Worm (Caenorhabditis elegans) whole organism, L1 larva: Measurements from ENCODE around the gene mtpn-1.

Experiments used
- C04F5.9 ChIP-seq: sonication (generic microtip); optimal IDR thresholded peaks from 2 replicates; lab custom pipeline; 2016; ENCODE audit warnings: missing genetic modification characterization, missing compliant biosample characterization
- Y116A8C.19 ChIP-seq: sonication (generic microtip); optimal IDR thresholded peaks from 2 replicates; lab custom pipeline; 2016; ENCODE audit warnings: missing compliant biosample characterization, missing genetic modification characterization, borderline replicate concordance
- aha-1 ChIP-seq: fragments of 150-350 bp; optimal IDR thresholded peaks from 2 replicates; lab custom pipeline; 2014; ENCODE audit warnings: missing biosample characterization, missing genetic modification characterization
- alr-1 ChIP-seq: fragments of 200-800 bp; sonication (Bioruptor generic); optimal IDR thresholded peaks from 2 replicates; lab custom pipeline; 2018; ENCODE audit warnings: borderline replicate concordance, mild to moderate bottlenecking, missing genetic modification characterization, missing compliant biosample characterization
- ama-1 ChIP-seq: fragments of 150-350 bp; optimal IDR thresholded peaks from 2 replicates; lab custom pipeline; 2014
- blmp-1 ChIP-seq: fragments of 150-350 bp; optimal IDR thresholded peaks from 2 replicates; lab custom pipeline; 2014; ENCODE audit warnings: missing biosample characterization, missing genetic modification characterization
- ceh-63 ChIP-seq: fragments of 200-800 bp; sonication (Bioruptor generic); optimal IDR thresholded peaks from 2 replicates; lab custom pipeline; 2018; ENCODE audit warnings: mild to moderate bottlenecking, missing genetic modification characterization, missing compliant biosample characterization
- ceh-8 ChIP-seq: fragments of 200-800 bp; sonication (Bioruptor generic); optimal IDR thresholded peaks from 2 replicates; lab custom pipeline; 2018; ENCODE audit warnings: mild to moderate bottlenecking, missing genetic modification characterization, moderate library complexity, missing compliant biosample characterization
- ceh-82 ChIP-seq, 3 experiments: fragments of 150-350 bp in 1 of 3; sonication (generic microtip) in 2 of 3; optimal IDR thresholded peaks; 2 replicates each; lab custom pipeline; 2014 to 2017; ENCODE audit warnings: missing biosample characterization in 3 of 3, missing genetic modification characterization in 3 of 3
- ceh-90 ChIP-seq: sonication (generic microtip); optimal IDR thresholded peaks from 2 replicates; lab custom pipeline; 2016; ENCODE audit warnings: missing genetic modification characterization, missing compliant biosample characterization
- dsc-1 ChIP-seq: sonication (generic microtip); optimal IDR thresholded peaks from 2 replicates; lab custom pipeline; 2016; ENCODE audit warnings: mild to moderate bottlenecking, missing genetic modification characterization, missing compliant biosample characterization
- efl-3 ChIP-seq: fragments of 200-800 bp; sonication (Bioruptor generic); optimal IDR thresholded peaks from 2 replicates; lab custom pipeline; 2018; ENCODE audit warnings: mild to moderate bottlenecking, missing genetic modification characterization, missing compliant biosample characterization
- egl-13 ChIP-seq: sonication (generic microtip); optimal IDR thresholded peaks from 2 replicates; lab custom pipeline; 2016; ENCODE audit warnings: missing genotype, missing genetic modification reagents, missing genetic modification characterization, missing compliant biosample characterization
- egl-27 ChIP-seq, 2 experiments: fragments of 150-350 bp in 1 of 2; sonication (generic microtip); optimal IDR thresholded peaks; 3 replicates each; lab custom pipeline; 2017 to 2018; ENCODE audit warnings: missing biosample characterization in 2 of 2, missing genetic modification characterization in 2 of 2, missing genetic modification reagents in 2 of 2
- elt-2 ChIP-seq: sonication (generic microtip); optimal IDR thresholded peaks from 2 replicates; lab custom pipeline; 2016; ENCODE audit warnings: missing genetic modification characterization, mild to moderate bottlenecking, inconsistent platforms, missing compliant biosample characterization, missing genetic modification reagents
- fkh-4 ChIP-seq: sonication (generic microtip); optimal IDR thresholded peaks from 2 replicates; lab custom pipeline; 2016; ENCODE audit warnings: missing compliant biosample characterization, missing genetic modification characterization, borderline replicate concordance
- fkh-8 ChIP-seq: sonication (generic microtip); optimal IDR thresholded peaks from 2 replicates; lab custom pipeline; 2016; ENCODE audit warnings: mild to moderate bottlenecking, missing genetic modification characterization, missing compliant biosample characterization
- fos-1 ChIP-seq: fragments of 150-350 bp; optimal IDR thresholded peaks from 2 replicates; lab custom pipeline; 2014; ENCODE audit warnings: missing biosample characterization, missing genetic modification characterization
- hlh-17 ChIP-seq: fragments of 200-800 bp; sonication (Bioruptor generic); optimal IDR thresholded peaks from 2 replicates; lab custom pipeline; 2018; ENCODE audit warnings: missing genetic modification characterization, mild to moderate bottlenecking, missing compliant biosample characterization, moderate library complexity, borderline replicate concordance
- lin-13 ChIP-seq: fragments of 150-350 bp; optimal IDR thresholded peaks from 2 replicates; lab custom pipeline; 2014; ENCODE audit warnings: missing biosample characterization, missing genetic modification reagents, missing genetic modification characterization
- lin-14 ChIP-seq: fragments of 200-800 bp; sonication (Bioruptor generic); optimal IDR thresholded peaks from 2 replicates; lab custom pipeline; 2018; ENCODE audit warnings: mild to moderate bottlenecking, missing genetic modification characterization, moderate library complexity, missing compliant biosample characterization
- lin-15B ChIP-seq: fragments of 150-350 bp; sonication (generic microtip); optimal IDR thresholded peaks from 3 replicates; lab custom pipeline; 2014; ENCODE audit warnings: missing biosample characterization, missing genetic modification characterization
- lin-39 ChIP-seq: fragments of 150-350 bp; optimal IDR thresholded peaks from 2 replicates; lab custom pipeline; 2014; ENCODE audit warnings: missing biosample characterization, missing genetic modification reagents, missing genetic modification characterization
- lsy-2 ChIP-seq, 2 experiments: fragments of 150-350 bp; optimal IDR thresholded peaks; 2 replicates each; lab custom pipeline; 2014; ENCODE audit warnings: missing biosample characterization in 2 of 2, missing genetic modification characterization in 2 of 2
- mab-9 ChIP-seq: fragments of 200-800 bp; sonication (Bioruptor generic); IDR thresholded peaks from 2 replicates; pipeline ENCODE4 v1.3.6; 2022; ENCODE audit warnings: missing genetic modification reagents, missing genetic modification characterization, missing compliant biosample characterization
- mep-1 ChIP-seq: fragments of 150-350 bp; optimal IDR thresholded peaks from 2 replicates; lab custom pipeline; 2014; ENCODE audit warnings: missing biosample characterization, missing genetic modification characterization
- nhr-11 ChIP-seq: fragments of 150-350 bp; optimal IDR thresholded peaks from 2 replicates; lab custom pipeline; 2014; ENCODE audit warnings: missing biosample characterization, missing genetic modification characterization
- nhr-12 ChIP-seq: sonication (generic microtip); optimal IDR thresholded peaks from 2 replicates; lab custom pipeline; 2017; ENCODE audit warnings: missing biosample characterization, missing genetic modification characterization
- nhr-20 ChIP-seq: sonication (generic microtip); optimal IDR thresholded peaks from 2 replicates; lab custom pipeline; 2016; ENCODE audit warnings: mild to moderate bottlenecking, missing genetic modification characterization, missing compliant biosample characterization
- nhr-237 ChIP-seq: fragments of 150-350 bp; optimal IDR thresholded peaks from 2 replicates; lab custom pipeline; 2014; ENCODE audit warnings: missing biosample characterization, missing genetic modification characterization
- nhr-71 ChIP-seq: sonication (generic microtip); optimal IDR thresholded peaks from 2 replicates; lab custom pipeline; 2016; ENCODE audit warnings: mild to moderate bottlenecking, missing genetic modification characterization, moderate library complexity, missing compliant biosample characterization
- nhr-76 ChIP-seq: sonication (generic microtip); optimal IDR thresholded peaks from 2 replicates; lab custom pipeline; 2017; ENCODE audit warnings: missing biosample characterization, missing genetic modification characterization
- nhr-77 ChIP-seq: fragments of 150-350 bp; optimal IDR thresholded peaks from 2 replicates; lab custom pipeline; 2014; ENCODE audit warnings: missing biosample characterization, missing genetic modification characterization
- nhr-84 ChIP-seq: sonication (generic microtip); optimal IDR thresholded peaks from 2 replicates; lab custom pipeline; 2017; ENCODE audit warnings: missing biosample characterization, missing genetic modification characterization
- nhr-90 ChIP-seq: sonication (generic microtip); optimal IDR thresholded peaks from 2 replicates; lab custom pipeline; 2016; ENCODE audit warnings: mild to moderate bottlenecking, missing genetic modification characterization, missing compliant biosample characterization; ENCODE audit not compliant: poor library complexity
- pax-3 ChIP-seq: fragments of 200-800 bp; sonication (Bioruptor generic); optimal IDR thresholded peaks from 2 replicates; lab custom pipeline; 2018; ENCODE audit warnings: mild to moderate bottlenecking, missing genetic modification characterization, moderate library complexity, missing compliant biosample characterization
- pqm-1 ChIP-seq: sonication (generic microtip); optimal IDR thresholded peaks from 3 replicates; lab custom pipeline; 2017; ENCODE audit warnings: missing biosample characterization, missing genetic modification characterization
- snpc-4 ChIP-seq: fragments of 150-350 bp; optimal IDR thresholded peaks from 2 replicates; lab custom pipeline; 2014; ENCODE audit warnings: missing biosample characterization, missing genetic modification characterization
- snu-23 ChIP-seq: sonication (generic microtip); optimal IDR thresholded peaks from 2 replicates; lab custom pipeline; 2016; ENCODE audit warnings: missing genetic modification characterization, missing compliant biosample characterization
- sox-4 ChIP-seq: sonication (generic microtip); optimal IDR thresholded peaks from 2 replicates; lab custom pipeline; 2016; ENCODE audit warnings: missing genetic modification characterization, missing compliant biosample characterization
- sptf-1 ChIP-seq: fragments of 150-350 bp; optimal IDR thresholded peaks from 2 replicates; lab custom pipeline; 2014; ENCODE audit warnings: missing biosample characterization, missing genetic modification characterization
- sup-37 ChIP-seq: fragments of 200-800 bp; sonication (Bioruptor generic); optimal IDR thresholded peaks from 2 replicates; lab custom pipeline; 2018; ENCODE audit warnings: mild to moderate bottlenecking, missing genetic modification characterization, missing compliant biosample characterization
- tlp-1 ChIP-seq: fragments of 150-350 bp; optimal IDR thresholded peaks from 2 replicates; lab custom pipeline; 2014; ENCODE audit warnings: missing biosample characterization, missing genetic modification characterization
- unc-62 ChIP-seq: fragments of 150-350 bp; optimal IDR thresholded peaks from 2 replicates; lab custom pipeline; 2014; ENCODE audit warnings: missing biosample characterization, missing genetic modification reagents, missing genetic modification characterization
- vab-15 ChIP-seq: sonication (generic microtip); optimal IDR thresholded peaks from 2 replicates; lab custom pipeline; 2017; ENCODE audit warnings: missing genotype, mild to moderate bottlenecking, missing genetic modification characterization, missing compliant biosample characterization
- xbp-1 ChIP-seq: sonication (generic microtip); optimal IDR thresholded peaks from 2 replicates; lab custom pipeline; 2016; ENCODE audit warnings: missing genetic modification characterization, missing compliant biosample characterization
- ztf-4 ChIP-seq: fragments of 150-350 bp; optimal IDR thresholded peaks from 2 replicates; lab custom pipeline; 2014; ENCODE audit warnings: missing biosample characterization, missing genetic modification characterization

The mtpn-1 gene

ce11 chrX:2380818-2381217 is 26.4 kb upstream of the mtpn-1 start (continued):
- TF ChIP-seq nhr-20 (tag; lab: Kevin White, UChicago) = peak; percentile 12
- TF ChIP-seq sptf-1 (tag; lab: Kevin White, UChicago) = no peak
- TF ChIP-seq nhr-237 = no peak
- no peak for TF ChIP-seq sox-4 (tag; lab: Kevin White, UChicago)
- no peak for TF ChIP-seq snpc-4
- TF ChIP-seq sup-37 (GFP tag; lab: Kevin White, UChicago) = no peak
- no peak for TF ChIP-seq C04F5.9 (tag; lab: Kevin White, UChicago)
- no peak for TF ChIP-seq ceh-90
- no peak for TF ChIP-seq lin-39 (tag; lab: Kevin White, UChicago)
- no peak for TF ChIP-seq lin-13 (GFP tag; lab: Kevin White, UChicago)
- no peak for TF ChIP-seq ztf-4
- no peak for TF ChIP-seq unc-62 (GFP tag; lab: Kevin White, UChicago)
- no peak for TF ChIP-seq xbp-1 (tag; lab: Kevin White, UChicago)
- TF ChIP-seq mep-1 (tag; lab: Kevin White, UChicago) = no peak
- peak; percentile 68 for TF ChIP-seq lin-14
- TF ChIP-seq egl-27 (tag; optimal IDR thresholded peaks at IDR 0.05; lab: Kevin White, UChicago) = no peak
- TF ChIP-seq ama-1 (lab: Kevin White, UChicago) = no peak
- no peak for TF ChIP-seq alr-1
- no peak for TF ChIP-seq mab-9 (GFP tag; lab: Robert Waterston, UW)
- TF ChIP-seq egl-13 = no peak
- no peak for TF ChIP-seq nhr-76 (tag; lab: Kevin White, UChicago)
- no peak for TF ChIP-seq fkh-4 (tag; lab: Kevin White, UChicago)
- TF ChIP-seq vab-15 = no peak
- no peak for TF ChIP-seq elt-2 (tag; lab: Kevin White, UChicago)
- TF ChIP-seq tlp-1 (tag; lab: Kevin White, UChicago) = no peak
- TF ChIP-seq lsy-2 (tag; optimal IDR thresholded peaks at IDR 0.05; lab: Kevin White, UChicago) = peak in 1 of 2 experiments; percentile 19
- no peak for TF ChIP-seq ceh-82 (tag; optimal IDR thresholded peaks at IDR 0.05; lab: Kevin White, UChicago)
- no peak for TF ChIP-seq pax-3
- TF ChIP-seq fkh-8 (tag; lab: Kevin White, UChicago) = no peak
- no peak for TF ChIP-seq efl-3
- TF ChIP-seq pqm-1 (tag; lab: Kevin White, UChicago) = no peak
- peak; percentile 13 for TF ChIP-seq blmp-1 (tag; lab: Kevin White, UChicago)
- peak; percentile 50 for TF ChIP-seq snu-23 (GFP tag; lab: Kevin White, UChicago)
- TF ChIP-seq lin-15B (tag; lab: Kevin White, UChicago) = no peak
- peak; percentile 48 for TF ChIP-seq nhr-71 (tag; lab: Kevin White, UChicago)
- TF ChIP-seq nhr-12 (tag; lab: Kevin White, UChicago) = no peak
- no peak for TF ChIP-seq dsc-1 (tag; lab: Kevin White, UChicago)
- no peak for TF ChIP-seq nhr-11 (tag; lab: Kevin White, UChicago)
- no peak for TF ChIP-seq Y116A8C.19 (tag; lab: Kevin White, UChicago)
- TF ChIP-seq ceh-63 (GFP tag; lab: Kevin White, UChicago) = no peak
- TF ChIP-seq nhr-90 (tag; lab: Kevin White, UChicago) = no peak
- no peak for TF ChIP-seq hlh-17 (GFP tag; lab: Kevin White, UChicago)
- no peak for TF ChIP-seq nhr-84 (tag; lab: Kevin White, UChicago)
- no peak for TF ChIP-seq nhr-77 (tag; lab: Kevin White, UChicago)
- no peak for TF ChIP-seq ceh-8 (GFP tag; lab: Kevin White, UChicago)
- no peak for TF ChIP-seq fos-1
- no peak for TF ChIP-seq aha-1 (tag; lab: Kevin White, UChicago)
